Fruit fly (Drosophila melanogaster): Measurements from ENCODE around the gene Reps.

Reps gene

dm6 chr2L:11106562-11106962 is at the start of gene Reps:
Gene Reps (minus strand): TSS chr2L:11106645.
- TF ChIP-seq CG8159 (tag; optimal IDR thresholded peaks at IDR 0.05) (peak; percentile 98), Ets98B (GFP tag; IDR thresholded peaks at IDR 0.05) (peak; percentile 98), CG14655 (GFP tag; optimal IDR thresholded peaks at IDR 0.05) (peak; percentile 98), fd96Ca (GFP tag; IDR thresholded peaks at IDR 0.05) (peak; percentile 99), CG15710 (tag; optimal IDR thresholded peaks at IDR 0.05) (peak; percentile 98), gl (tag; optimal IDR thresholded peaks at IDR 0.05) (peak; percentile 92), D1 (tag; optimal IDR thresholded peaks at IDR 0.05) (no peak), rn (GFP tag; IDR thresholded peaks at IDR 0.05) (peak; percentile 98), CG8301 (tag; optimal IDR thresholded peaks at IDR 0.05) (peak; percentile 97), CG4496 (GFP tag; IDR thresholded peaks at IDR 0.05) (peak; percentile 99), CG17806 (tag; optimal IDR thresholded peaks at IDR 0.05) (peak; percentile 98), CG10348 (GFP tag; IDR thresholded peaks at IDR 0.05) (peak; percentile 96), EcR (GFP tag; optimal IDR thresholded peaks at IDR 0.05) (peak; percentile 51), CG13204 (GFP tag; optimal IDR thresholded peaks at IDR 0.05) (no peak), Pif1A (GFP tag; optimal IDR thresholded peaks at IDR 0.05) (peak; percentile 97), CG34367 (tag; optimal IDR thresholded peaks at IDR 0.05) (peak; percentile 98), CG32121 (GFP tag; IDR thresholded peaks at IDR 0.05) (peak; percentile 98), Pif1B (GFP tag; optimal IDR thresholded peaks at IDR 0.05) (peak; percentile 96), CG9948 (tag; optimal IDR thresholded peaks at IDR 0.05) (peak; percentile 98), Snoo (tag; optimal IDR thresholded peaks at IDR 0.05) (peak; percentile 98), CG12605 (GFP tag; IDR thresholded peaks at IDR 0.05) (peak; percentile 96)

- TF ChIP-seq Pif1A (GFP tag; optimal IDR thresholded peaks at IDR 0.05): peak; percentile 94
- TF ChIP-seq CG17806 (tag; optimal IDR thresholded peaks at IDR 0.05): peak; percentile 93
- peak; percentile 97 for TF ChIP-seq CG32121 (GFP tag; IDR thresholded peaks at IDR 0.05)
- TF ChIP-seq CG4496 (GFP tag; IDR thresholded peaks at IDR 0.05): peak; percentile 98
- peak; percentile 85 for TF ChIP-seq CG34367 (tag; optimal IDR thresholded peaks at IDR 0.05)
- peak; percentile 86 for TF ChIP-seq Pif1B (GFP tag; optimal IDR thresholded peaks at IDR 0.05)
- TF ChIP-seq rn (GFP tag; IDR thresholded peaks at IDR 0.05): peak; percentile 94
- peak; percentile 92 for TF ChIP-seq CG9948 (tag; optimal IDR thresholded peaks at IDR 0.05)
- peak; percentile 87 for TF ChIP-seq CG10348 (GFP tag; IDR thresholded peaks at IDR 0.05)
- TF ChIP-seq D1 (tag; optimal IDR thresholded peaks at IDR 0.05): peak; percentile 57
- peak; percentile 92 for TF ChIP-seq CG8159 (tag; optimal IDR thresholded peaks at IDR 0.05)
- TF ChIP-seq CG8301 (tag; optimal IDR thresholded peaks at IDR 0.05): peak; percentile 95
- peak; percentile 71 for TF ChIP-seq gl (tag; optimal IDR thresholded peaks at IDR 0.05)
- TF ChIP-seq CG15710 (tag; optimal IDR thresholded peaks at IDR 0.05): peak; percentile 90
- no peak for TF ChIP-seq CG13204 (GFP tag; optimal IDR thresholded peaks at IDR 0.05)
- peak; percentile 93 for TF ChIP-seq Snoo (tag; optimal IDR thresholded peaks at IDR 0.05)
- TF ChIP-seq CG14655 (GFP tag; optimal IDR thresholded peaks at IDR 0.05): peak; percentile 94
- TF ChIP-seq CG12605 (GFP tag; IDR thresholded peaks at IDR 0.05): peak; percentile 87
- TF ChIP-seq fd96Ca (GFP tag; IDR thresholded peaks at IDR 0.05): peak; percentile 81
- peak; percentile 99 for TF ChIP-seq EcR (GFP tag; optimal IDR thresholded peaks at IDR 0.05)
- peak; percentile 97 for TF ChIP-seq Ets98B (GFP tag; IDR thresholded peaks at IDR 0.05)
These were observed 48.9 kb upstream of the Reps start, which contains the start of gene CG6287 for dm6 chr2L:11155166-11155958. Gene CG6287 (minus strand): TSS chr2L:11155721.

- no peak for TF ChIP-seq CG9948 (tag; optimal IDR thresholded peaks at IDR 0.05)
- TF ChIP-seq CG10348 (GFP tag; IDR thresholded peaks at IDR 0.05): no peak
- no peak for TF ChIP-seq rn (GFP tag; IDR thresholded peaks at IDR 0.05)
- TF ChIP-seq CG4496 (GFP tag; IDR thresholded peaks at IDR 0.05): no peak
- TF ChIP-seq CG17806 (tag; optimal IDR thresholded peaks at IDR 0.05): no peak
- TF ChIP-seq D1 (tag; optimal IDR thresholded peaks at IDR 0.05): no peak
- no peak for TF ChIP-seq fd96Ca (GFP tag; IDR thresholded peaks at IDR 0.05)
- TF ChIP-seq CG14655 (GFP tag; optimal IDR thresholded peaks at IDR 0.05): no peak
- no peak for TF ChIP-seq CG8301 (tag; optimal IDR thresholded peaks at IDR 0.05)
- TF ChIP-seq Ets98B (GFP tag; IDR thresholded peaks at IDR 0.05): no peak
- no peak for TF ChIP-seq EcR (GFP tag; optimal IDR thresholded peaks at IDR 0.05)
- no peak for TF ChIP-seq CG12605 (GFP tag; IDR thresholded peaks at IDR 0.05)
- TF ChIP-seq gl (tag; optimal IDR thresholded peaks at IDR 0.05): no peak
- no peak for TF ChIP-seq CG13204 (GFP tag; optimal IDR thresholded peaks at IDR 0.05)
These were observed 42.5 kb upstream of the Reps start, which contains the start of gene Gyc32E for dm6 chr2L:11148969-11149368. Gene Gyc32E (minus strand): TSS chr2L:11149101.

dm6 chr2L:11145317-11145716 is 38.9 kb upstream of the Reps start, which contains the start of gene CG31867:
Gene CG31867 (minus strand): TSS chr2L:11145417.
- TF ChIP-seq CG17806 (tag; optimal IDR thresholded peaks at IDR 0.05): no peak
- no peak for TF ChIP-seq CG14655 (GFP tag; optimal IDR thresholded peaks at IDR 0.05)
- TF ChIP-seq CG12605 (GFP tag; IDR thresholded peaks at IDR 0.05): no peak
- no peak for TF ChIP-seq CG10348 (GFP tag; IDR thresholded peaks at IDR 0.05)
- TF ChIP-seq CG32121 (GFP tag; IDR thresholded peaks at IDR 0.05): no peak
- TF ChIP-seq fd96Ca (GFP tag; IDR thresholded peaks at IDR 0.05): no peak
- no peak for TF ChIP-seq Snoo (tag; optimal IDR thresholded peaks at IDR 0.05)
- TF ChIP-seq Pif1B (GFP tag; optimal IDR thresholded peaks at IDR 0.05): no peak
- TF ChIP-seq CG13204 (GFP tag; optimal IDR thresholded peaks at IDR 0.05): no peak
- no peak for TF ChIP-seq Ets98B (GFP tag; IDR thresholded peaks at IDR 0.05)
- no peak for TF ChIP-seq CG9948 (tag; optimal IDR thresholded peaks at IDR 0.05)
- no peak for TF ChIP-seq D1 (tag; optimal IDR thresholded peaks at IDR 0.05)
- no peak for TF ChIP-seq CG8159 (tag; optimal IDR thresholded peaks at IDR 0.05)
- no peak for TF ChIP-seq gl (tag; optimal IDR thresholded peaks at IDR 0.05)
- TF ChIP-seq Pif1A (GFP tag; optimal IDR thresholded peaks at IDR 0.05): no peak
- TF ChIP-seq CG4496 (GFP tag; IDR thresholded peaks at IDR 0.05): no peak
- TF ChIP-seq CG34367 (tag; optimal IDR thresholded peaks at IDR 0.05): no peak
- TF ChIP-seq EcR (GFP tag; optimal IDR thresholded peaks at IDR 0.05): no peak
- TF ChIP-seq CG8301 (tag; optimal IDR thresholded peaks at IDR 0.05): no peak
- TF ChIP-seq CG15710 (tag; optimal IDR thresholded peaks at IDR 0.05): no peak

dm6 chr2L:11136093-11136492 is 29.6 kb upstream of the Reps start, which contains the start of gene hgo:
Gene hgo (plus strand): TSS chr2L:11136393.
- no peak for TF ChIP-seq fd96Ca (GFP tag; IDR thresholded peaks at IDR 0.05)
- TF ChIP-seq CG12605 (GFP tag; IDR thresholded peaks at IDR 0.05): no peak
- TF ChIP-seq CG34367 (tag; optimal IDR thresholded peaks at IDR 0.05): no peak
- TF ChIP-seq CG9948 (tag; optimal IDR thresholded peaks at IDR 0.05): no peak
- no peak for TF ChIP-seq D1 (tag; optimal IDR thresholded peaks at IDR 0.05)
- no peak for TF ChIP-seq rn (GFP tag; IDR thresholded peaks at IDR 0.05)
- no peak for TF ChIP-seq CG14655 (GFP tag; optimal IDR thresholded peaks at IDR 0.05)
- TF ChIP-seq gl (tag; optimal IDR thresholded peaks at IDR 0.05): no peak
- TF ChIP-seq CG13204 (GFP tag; optimal IDR thresholded peaks at IDR 0.05): no peak
- no peak for TF ChIP-seq EcR (GFP tag; optimal IDR thresholded peaks at IDR 0.05)
- no peak for TF ChIP-seq CG8159 (tag; optimal IDR thresholded peaks at IDR 0.05)
- no peak for TF ChIP-seq CG4496 (GFP tag; IDR thresholded peaks at IDR 0.05)
- no peak for TF ChIP-seq CG10348 (GFP tag; IDR thresholded peaks at IDR 0.05)
- TF ChIP-seq Ets98B (GFP tag; IDR thresholded peaks at IDR 0.05): no peak
- TF ChIP-seq Snoo (tag; optimal IDR thresholded peaks at IDR 0.05): no peak
- no peak for TF ChIP-seq CG8301 (tag; optimal IDR thresholded peaks at IDR 0.05)
- no peak for TF ChIP-seq CG32121 (GFP tag; IDR thresholded peaks at IDR 0.05)

Measured in whole organism, pupa.